Worm (Caenorhabditis elegans) whole organism, midembryonic: ENCODE results near the gene Y48C3A.18.

Experiments used
- T22C8.4 ChIP-seq: fragments of 200-800 bp; sonication (Bioruptor generic); IDR thresholded peaks from 2 replicates; pipeline ENCODE4 v1.3.6; 2022; ENCODE audit warnings: missing genetic modification characterization, missing compliant biosample characterization
- flt-1 ChIP-seq: fragments of 200-800 bp; sonication (Bioruptor generic); IDR thresholded peaks from 2 replicates; pipeline ENCODE4 v1.3.6; 2022; ENCODE audit warnings: missing genetic modification characterization, missing compliant biosample characterization
- klf-2 ChIP-seq: fragments of 200-800 bp; sonication (Bioruptor generic); conservative IDR thresholded peaks from 2 replicates; pipeline ENCODE4 v1.3.6; 2022; ENCODE audit warnings: missing genetic modification reagents, missing genetic modification characterization, missing compliant biosample characterization
- med-1 ChIP-seq: sonication (generic microtip); optimal IDR thresholded peaks from 2 replicates; lab custom pipeline; 2017; ENCODE audit warnings: missing genetic modification characterization, mild to moderate bottlenecking, missing compliant biosample characterization, antibody characterized with exemption, missing genetic modification reagents; ENCODE audit not compliant: insufficient read depth
- ztf-23 ChIP-seq: fragments of 200-800 bp; sonication (Bioruptor generic); IDR thresholded peaks from 2 replicates; pipeline ENCODE4 v1.3.6; 2022; ENCODE audit warnings: missing genetic modification reagents, missing genetic modification characterization, missing compliant biosample characterization
- ztf-29 ChIP-seq: fragments of 200-800 bp; sonication (Bioruptor generic); IDR thresholded peaks from 2 replicates; pipeline ENCODE4 v1.3.6; 2022; ENCODE audit warnings: missing genetic modification reagents, missing genetic modification characterization, missing compliant biosample characterization

DNA sequence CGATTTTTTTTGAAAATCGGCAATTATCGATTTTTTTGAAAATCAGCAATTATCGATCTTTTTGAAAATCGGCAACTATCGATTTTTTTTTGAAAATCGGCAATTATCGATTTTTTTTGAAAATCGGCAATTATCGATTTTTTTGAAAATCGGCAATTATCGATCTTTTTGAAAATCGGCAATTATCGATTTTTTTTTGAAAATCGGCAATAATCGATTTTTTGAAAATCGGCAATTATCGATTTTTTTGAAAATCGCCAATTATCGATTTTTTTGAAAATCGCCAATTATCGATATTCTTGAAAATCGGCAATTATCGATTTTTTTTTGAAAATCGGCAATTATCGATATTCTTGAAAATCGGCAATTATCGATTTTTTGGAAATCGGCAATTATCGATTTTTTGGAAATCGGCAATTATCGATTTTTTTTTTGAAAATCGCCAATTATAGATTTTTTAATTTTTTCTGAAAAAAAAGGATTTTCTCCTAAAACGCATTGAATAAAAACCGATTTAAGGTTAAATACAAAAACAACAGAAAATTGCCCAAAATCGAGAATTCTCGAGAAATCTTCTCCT is 5.1 kb downstream of the Y48C3A.18 start:
- TF ChIP-seq klf-2, result no peak
- TF ChIP-seq med-1 (GFP tag; lab: Kevin White, UChicago), result no peak
- TF ChIP-seq ztf-29 (GFP tag; lab: Robert Waterston, UW), result no peak
- TF ChIP-seq flt-1 (GFP tag; lab: Robert Waterston, UW), result no peak
- TF ChIP-seq ztf-23 (GFP tag; lab: Robert Waterston, UW), result no peak
- peak; percentile 98 for TF ChIP-seq T22C8.4 (GFP tag; lab: Robert Waterston, UW)
